Fruit fly (Drosophila melanogaster) Kc167 (cell line): ENCODE measurements around the gene CG17362.

Experiments
- Myc ChIP-seq: fragments of >200 bp; optimal IDR thresholded peaks from 2 replicates; lab custom pipeline; 2017; ENCODE audit warnings: missing external identifiers
- psq ChIP-seq: fragments of >200 bp; optimal IDR thresholded peaks from 2 replicates; lab custom pipeline; 2017; ENCODE audit warnings: missing external identifiers

- TF ChIP-seq psq (lab: Kevin White, UChicago), result no peak
- TF ChIP-seq Myc, result no peak
Observed at dm6 chr3L:13956667-13957066, 29.8 kb upstream of the CG17362 start.
